Fruit fly (Drosophila melanogaster) whole organism, embryonic: ENCODE measurements around the gene CG12947.

Experiments
- Antp ChIP-seq: fragments of 200-800 bp; sonication (Bioruptor generic); optimal IDR thresholded peaks from 3 replicates; lab custom pipeline; 2016; ENCODE audit warnings: missing biosample characterization, missing genetic modification characterization
- Atf3 ChIP-seq: fragments of 200-800 bp; sonication (Bioruptor generic); optimal IDR thresholded peaks from 3 replicates; lab custom pipeline; 2016; ENCODE audit warnings: missing biosample characterization, missing genetic modification characterization
- Awh ChIP-seq: fragments of 200-800 bp; sonication (Bioruptor generic); IDR thresholded peaks from 2 replicates; pipeline ENCODE4, ENCODE4 v1.3.6; 2022; ENCODE audit warnings: missing biosample characterization, missing genetic modification characterization
- Bdp1 ChIP-seq: fragments of 200-800 bp; sonication (Bioruptor generic); optimal IDR thresholded peaks from 3 replicates; lab custom pipeline; 2016; ENCODE audit warnings: missing biosample characterization, missing genetic modification characterization
- CG12071 ChIP-seq: fragments of 200-800 bp; sonication (Bioruptor generic); optimal IDR thresholded peaks from 3 replicates; lab custom pipeline; 2018; ENCODE audit warnings: missing biosample characterization, mild to moderate bottlenecking, missing genetic modification characterization
- CG14667 ChIP-seq: fragments of 200-800 bp; sonication (Bioruptor generic); IDR thresholded peaks from 2 replicates; pipeline ENCODE4 v1.3.6; 2022; ENCODE audit warnings: missing biosample characterization, missing genetic modification characterization
- CG17186 ChIP-seq: fragments of 200-800 bp; sonication (Bioruptor generic); optimal IDR thresholded peaks from 3 replicates; lab custom pipeline; 2017; ENCODE audit warnings: missing biosample characterization, missing genetic modification reagents, missing genetic modification characterization
- CG17568 ChIP-seq: fragments of 200-800 bp; sonication (Bioruptor generic); optimal IDR thresholded peaks from 2 replicates; lab custom pipeline; 2018; ENCODE audit warnings: missing biosample characterization, mild to moderate bottlenecking, missing genetic modification characterization, moderate library complexity
- CG18262 ChIP-seq: fragments of 200-800 bp; optimal IDR thresholded peaks from 3 replicates; lab custom pipeline; 2019; ENCODE audit warnings: missing biosample characterization, mild to moderate bottlenecking, missing genetic modification characterization, moderate library complexity
- CG18476 ChIP-seq: fragments of 200-800 bp; sonication (Bioruptor generic); optimal IDR thresholded peaks from 2 replicates; lab custom pipeline; 2016; ENCODE audit warnings: missing biosample characterization, mild to moderate bottlenecking, missing genetic modification characterization
- CG3065 ChIP-seq: fragments of 200-800 bp; sonication (Bioruptor generic); optimal IDR thresholded peaks from 2 replicates; lab custom pipeline; 2016; ENCODE audit warnings: missing biosample characterization, missing genetic modification characterization
- CG31365 ChIP-seq: fragments of 200-800 bp; sonication (Bioruptor generic); optimal IDR thresholded peaks from 2 replicates; lab custom pipeline; 2018; ENCODE audit warnings: missing biosample characterization, mild to moderate bottlenecking, missing genetic modification characterization
- CG3281 ChIP-seq: fragments of 200-800 bp; sonication (Bioruptor generic); optimal IDR thresholded peaks from 3 replicates; lab custom pipeline; 2017; ENCODE audit warnings: missing biosample characterization, mild to moderate bottlenecking, missing genetic modification characterization
- CG33557 ChIP-seq: fragments of 200-800 bp; sonication (Bioruptor generic); optimal IDR thresholded peaks from 2 replicates; lab custom pipeline; 2019; ENCODE audit warnings: missing biosample characterization, mild to moderate bottlenecking, missing genetic modification characterization, moderate library complexity
- CG34224 ChIP-seq: fragments of 200-800 bp; sonication (Bioruptor generic); IDR thresholded peaks from 3 replicates; pipeline ENCODE4 v1.3.6; 2022; ENCODE audit warnings: missing biosample characterization, missing genetic modification characterization; ENCODE audit not compliant: partially characterized antibody
- CG3838 ChIP-seq: fragments of 200-800 bp; sonication (Bioruptor generic); optimal IDR thresholded peaks from 3 replicates; lab custom pipeline; 2016; ENCODE audit warnings: missing biosample characterization, missing genetic modification characterization
- CG3995 ChIP-seq: fragments of 200-800 bp; sonication (Bioruptor generic); optimal IDR thresholded peaks from 3 replicates; lab custom pipeline; 2016; ENCODE audit warnings: missing biosample characterization, missing genetic modification characterization
- CG4282 ChIP-seq: fragments of 200-800 bp; sonication (Bioruptor generic); optimal IDR thresholded peaks from 2 replicates; lab custom pipeline; 2016; ENCODE audit warnings: missing biosample characterization, missing genetic modification characterization
- CG4404 ChIP-seq: fragments of 200-800 bp; sonication (Bioruptor generic); IDR thresholded peaks from 2 replicates; pipeline ENCODE4 v1.3.6; 2022; ENCODE audit warnings: missing biosample characterization, missing genetic modification characterization
- CG4820 ChIP-seq: fragments of 200-800 bp; sonication (Bioruptor generic); optimal IDR thresholded peaks from 3 replicates; lab custom pipeline; 2016; ENCODE audit warnings: missing biosample characterization, missing genetic modification characterization
- CG4854 ChIP-seq: fragments of 200-800 bp; sonication (Bioruptor generic); optimal IDR thresholded peaks from 2 replicates; lab custom pipeline; 2016; ENCODE audit warnings: missing biosample characterization, missing genetic modification characterization, inconsistent platforms
- CG6854 ChIP-seq: fragments of 200-800 bp; sonication (Bioruptor generic); optimal IDR thresholded peaks from 3 replicates; lab custom pipeline; 2017; ENCODE audit warnings: missing biosample characterization, mild to moderate bottlenecking, missing genetic modification characterization
- CG7556 ChIP-seq: fragments of 200-800 bp; sonication (Bioruptor generic); optimal IDR thresholded peaks from 2 replicates; lab custom pipeline; 2017; ENCODE audit warnings: missing biosample characterization, mild to moderate bottlenecking, missing genetic modification characterization
- CG7928 ChIP-seq: fragments of 200-800 bp; sonication (Bioruptor generic); optimal IDR thresholded peaks from 2 replicates; lab custom pipeline; 2017; ENCODE audit warnings: missing biosample characterization, mild to moderate bottlenecking, missing genetic modification characterization
- CG9932 ChIP-seq: fragments of 200-800 bp; sonication (Bioruptor generic); IDR thresholded peaks from 2 replicates; pipeline ENCODE4 v1.3.6; 2022; ENCODE audit warnings: missing biosample characterization, missing genetic modification characterization
- Dad ChIP-seq: fragments of 200-800 bp; sonication (Bioruptor generic); optimal IDR thresholded peaks from 3 replicates; lab custom pipeline; 2016; ENCODE audit warnings: missing biosample characterization, missing genetic modification characterization
- Doc3 ChIP-seq: fragments of 200-800 bp; sonication (Bioruptor generic); IDR thresholded peaks from 3 replicates; pipeline ENCODE4 v1.3.6; 2022; ENCODE audit warnings: missing biosample characterization, missing genetic modification characterization; ENCODE audit not compliant: partially characterized antibody
- HmgD ChIP-seq: fragments of 200-800 bp; sonication (Bioruptor generic); optimal IDR thresholded peaks from 3 replicates; lab custom pipeline; 2016; ENCODE audit warnings: missing biosample characterization, missing genetic modification characterization
- Hr3 ChIP-seq: fragments of 200-800 bp; sonication (Bioruptor generic); optimal IDR thresholded peaks from 3 replicates; lab custom pipeline; 2016; ENCODE audit warnings: missing biosample characterization, missing genetic modification characterization
- Lpt ChIP-seq: fragments of >200 bp; optimal IDR thresholded peaks from 2 replicates; lab custom pipeline; 2018; ENCODE audit warnings: missing biosample characterization, missing genetic modification characterization
- MTF-1 ChIP-seq: fragments of 200-800 bp; sonication (Bioruptor generic); optimal IDR thresholded peaks from 2 replicates; lab custom pipeline; 2018; ENCODE audit warnings: missing biosample characterization, mild to moderate bottlenecking, missing genetic modification characterization, borderline replicate concordance
- Max ChIP-seq: fragments of 200-800 bp; sonication (Bioruptor generic); optimal IDR thresholded peaks from 2 replicates; lab custom pipeline; 2016; ENCODE audit warnings: missing biosample characterization, mild to moderate bottlenecking, missing genetic modification characterization
- NC2β ChIP-seq: fragments of 200-800 bp; sonication (Bioruptor generic); optimal IDR thresholded peaks from 2 replicates; lab custom pipeline; 2016; ENCODE audit warnings: missing biosample characterization, missing genetic modification characterization
- Xrp1 ChIP-seq: fragments of 200-800 bp; sonication (Bioruptor generic); IDR thresholded peaks from 2 replicates; pipeline ENCODE4 v1.3.6; 2022; ENCODE audit warnings: missing biosample characterization, missing genetic modification characterization
- croc ChIP-seq: fragments of 200-800 bp; sonication (Bioruptor generic); conservative IDR thresholded peaks from 3 replicates; pipeline ENCODE4 v1.3.6; 2022; ENCODE audit warnings: missing biosample characterization, missing genetic modification characterization
- crol ChIP-seq: fragments of 200-800 bp; sonication (Bioruptor generic); IDR thresholded peaks from 2 replicates; pipeline ENCODE4 v1.3.6; 2022; ENCODE audit warnings: missing biosample characterization, missing genetic modification characterization
- dpn ChIP-seq, 2 experiments: fragments of 200-800 bp; sonication (Bioruptor generic); optimal IDR thresholded peaks; 3 replicates each; lab custom pipeline; 2016; ENCODE audit warnings: missing biosample characterization in 2 of 2, missing genetic modification characterization in 2 of 2
- emc ChIP-seq: fragments of 200-800 bp; sonication (Bioruptor generic); optimal IDR thresholded peaks from 2 replicates; lab custom pipeline; 2016; ENCODE audit warnings: missing biosample characterization, missing genetic modification characterization
- esg ChIP-seq: fragments of 200-800 bp; sonication (Bioruptor generic); conservative IDR thresholded peaks from 2 replicates; pipeline ENCODE4 v1.3.6; 2022; ENCODE audit warnings: missing biosample characterization, missing genetic modification characterization
- exex ChIP-seq: fragments of 200-800 bp; sonication (Bioruptor generic); optimal IDR thresholded peaks from 4 replicates; lab custom pipeline; 2018; ENCODE audit warnings: missing biosample characterization, mild to moderate bottlenecking, missing genetic modification characterization, moderate library complexity
- eyg ChIP-seq: fragments of 200-800 bp; sonication (Bioruptor generic); optimal IDR thresholded peaks from 3 replicates; lab custom pipeline; 2016; ENCODE audit warnings: missing biosample characterization, missing genetic modification characterization
- fd96Cb ChIP-seq: fragments of 200-800 bp; sonication (Bioruptor generic); optimal IDR thresholded peaks from 2 replicates; lab custom pipeline; 2018; ENCODE audit warnings: missing biosample characterization, mild to moderate bottlenecking, missing genetic modification characterization, moderate library complexity
- gcm2 ChIP-seq: fragments of 200-800 bp; sonication (Bioruptor generic); optimal IDR thresholded peaks from 2 replicates; lab custom pipeline; 2016; ENCODE audit warnings: missing biosample characterization, missing genetic modification characterization
- her ChIP-seq: fragments of 200-800 bp; sonication (Bioruptor generic); optimal IDR thresholded peaks from 2 replicates; lab custom pipeline; 2016; ENCODE audit warnings: missing biosample characterization, missing genetic modification characterization
- lmd ChIP-seq: fragments of 200-800 bp; sonication (Bioruptor generic); IDR thresholded peaks from 2 replicates; pipeline ENCODE4 v1.3.6; 2022; ENCODE audit warnings: missing biosample characterization, missing genetic modification characterization
- pho ChIP-seq: fragments of 200-800 bp; sonication (Bioruptor generic); optimal IDR thresholded peaks from 2 replicates; lab custom pipeline; 2016; ENCODE audit warnings: missing biosample characterization, missing genetic modification characterization
- schlank ChIP-seq: fragments of 200-800 bp; sonication (Bioruptor generic); optimal IDR thresholded peaks from 2 replicates; lab custom pipeline; 2018; ENCODE audit warnings: missing biosample characterization, mild to moderate bottlenecking, missing genetic modification characterization
- sqz ChIP-seq: fragments of 200-800 bp; sonication (Bioruptor generic); optimal IDR thresholded peaks from 3 replicates; lab custom pipeline; 2018; ENCODE audit warnings: missing biosample characterization, mild to moderate bottlenecking, missing genetic modification characterization
- trh ChIP-seq: fragments of 200-800 bp; sonication (Bioruptor generic); optimal IDR thresholded peaks from 2 replicates; lab custom pipeline; 2016; ENCODE audit warnings: missing biosample characterization, missing genetic modification characterization
- unc-4 ChIP-seq: fragments of 200-800 bp; sonication (Bioruptor generic); IDR thresholded peaks from 2 replicates; pipeline ENCODE4 v1.3.6; 2022; ENCODE audit warnings: missing biosample characterization, missing genetic modification characterization; ENCODE audit not compliant: partially characterized antibody
- vvl ChIP-seq: fragments of 200-800 bp; sonication (Bioruptor generic); IDR thresholded peaks from 2 replicates; pipeline ENCODE4 v1.3.6; 2022; ENCODE audit warnings: missing biosample characterization, missing genetic modification characterization

The CG12947 gene

DNA sequence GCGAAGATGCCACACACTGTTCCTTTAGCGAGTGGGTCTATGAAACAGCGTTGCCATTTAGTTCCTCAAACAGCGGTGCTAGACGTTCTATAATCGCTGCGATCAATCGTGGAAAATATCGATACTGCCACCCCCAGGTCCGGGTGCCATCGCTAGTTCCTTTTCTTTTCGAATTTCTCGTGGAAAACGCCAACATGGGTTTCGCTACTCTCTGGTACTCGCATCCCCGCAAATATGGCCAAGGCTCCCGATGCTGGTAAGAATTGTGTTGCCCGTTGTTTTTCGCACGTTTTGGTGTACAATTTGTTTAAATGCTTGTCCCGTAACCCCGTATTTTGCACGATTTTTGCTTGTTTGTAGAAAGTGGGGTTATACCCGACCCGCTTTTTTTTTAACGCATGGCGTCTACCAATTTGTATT lies 1.9 kb upstream of the CG12947 start, which contains the start of gene RpS29 (continued):
- TF ChIP-seq CG12071 (GFP tag; lab: Kevin White, UChicago) (peak; percentile 72), CG33557 (GFP tag; lab: Kevin White, UChicago) (peak; percentile 67), her (GFP tag; lab: Kevin White, UChicago) (peak; percentile 89), vvl (GFP tag; lab: Robert Waterston, UW) (peak; percentile 90), CG4820 (GFP tag; lab: Kevin White, UChicago) (peak; percentile 52), Doc3 (GFP tag; lab: Robert Waterston, UW) (peak; percentile 85), CG3838 (no peak), NC2β (GFP tag; lab: Kevin White, UChicago) (peak; percentile 96), CG34224 (GFP tag; lab: Robert Waterston, UW) (peak; percentile 93), exex (tag; lab: Kevin White, UChicago) (peak; percentile 39), pho (GFP tag; lab: Kevin White, UChicago) (peak; percentile 89), CG17568 (no peak), HmgD (GFP tag; lab: Kevin White, UChicago) (peak; percentile 92), CG14667 (GFP tag; lab: Robert Waterston, UW) (peak; percentile 54; the same call in 1 of the 2 replicates), Bdp1 (GFP tag; lab: Kevin White, UChicago) (peak; percentile 76), lmd (GFP tag; lab: Robert Waterston, UW) (peak; percentile 71; the same call in 1 of the 2 replicates), CG7556 (GFP tag; lab: Kevin White, UChicago) (peak; percentile 45), Lpt (GFP tag; lab: Kevin White, UChicago) (no peak), sqz (GFP tag; lab: Kevin White, UChicago) (peak; percentile 75), CG7928 (GFP tag; lab: Kevin White, UChicago) (peak; percentile 74), esg (GFP tag; lab: Robert Waterston, UW) (peak; percentile 31; the same call in 1 of the 2 replicates), CG18476 (GFP tag; lab: Kevin White, UChicago) (peak; percentile 18), dpn (GFP tag; optimal IDR thresholded peaks at IDR 0.05; lab: Kevin White, UChicago) (peak; percentile 86 to 90), CG6854 (GFP tag; lab: Kevin White, UChicago) (peak; percentile 66), Hr3 (GFP tag; lab: Kevin White, UChicago) (peak; percentile 50), gcm2 (peak; percentile 62), MTF-1 (GFP tag; lab: Kevin White, UChicago) (peak; percentile 79), CG4282 (GFP tag; lab: Kevin White, UChicago) (peak; percentile 84), Awh (GFP tag; lab: Robert Waterston, UW) (no peak), eyg (peak; percentile 70), CG31365 (peak; percentile 51), CG17186 (peak; percentile 90), CG18262 (tag; lab: Kevin White, UChicago) (peak; percentile 47), CG4854 (GFP tag; lab: Kevin White, UChicago) (peak; percentile 57), fd96Cb (tag; lab: Kevin White, UChicago) (peak; percentile 8), Antp (peak; percentile 91), Dad (peak; percentile 84), CG4404 (GFP tag; lab: Robert Waterston, UW) (peak; percentile 46; the same call in 1 of the 2 replicates), croc (GFP tag; lab: Robert Waterston, UW) (0 out of 3 replicates have a peak, but pooled peaks have one; percentile 32), schlank (tag; lab: Kevin White, UChicago) (peak; percentile 85), emc (GFP tag; lab: Kevin White, UChicago) (peak; percentile 83), crol (no peak), Atf3 (GFP tag; lab: Kevin White, UChicago) (peak; percentile 73), CG3995 (GFP tag; lab: Kevin White, UChicago) (peak; percentile 74), Xrp1 (GFP tag; lab: Robert Waterston, UW) (peak; percentile 63), CG3065 (GFP tag; lab: Kevin White, UChicago) (peak; percentile 29), CG9932 (GFP tag; lab: Robert Waterston, UW) (peak; percentile 95), Max (peak; percentile 76), CG3281 (GFP tag; lab: Kevin White, UChicago) (peak; percentile 85), trh (GFP tag; lab: Kevin White, UChicago) (peak; percentile 53), unc-4 (GFP tag; lab: Robert Waterston, UW) (peak; percentile 97)
